Fruit fly (Drosophila melanogaster): Measurements from ENCODE around the gene Gmd.
A peak's percentile ranks its signal among the peaks of the same experiment; 100 is the strongest.

Gmd gene

DNA sequence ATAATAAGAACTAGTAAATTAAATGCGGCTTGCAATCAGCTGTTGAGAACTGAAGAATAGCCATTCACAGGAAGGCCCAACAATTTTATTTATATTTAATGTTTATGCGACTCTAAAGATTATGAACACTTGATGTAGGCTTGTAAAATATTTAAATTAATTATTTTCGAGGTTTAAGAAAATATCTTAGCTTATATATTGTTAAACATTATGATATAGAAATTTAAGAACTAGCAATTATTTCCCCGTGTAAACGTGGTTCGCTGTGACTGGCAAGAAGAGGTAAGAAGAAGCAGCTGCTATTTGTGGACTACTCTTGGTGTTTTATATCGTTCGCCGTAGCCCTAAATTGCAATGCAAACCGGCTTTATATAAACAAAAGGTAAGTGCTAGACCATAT is 31.5 kb downstream of the Gmd start, which contains the start of the genes mRpL24 and betaggt-I (continued):
- peak; percentile 95 for TF ChIP-seq lbe (GFP tag; optimal IDR thresholded peaks at IDR 0.05)
- TF ChIP-seq pan (optimal IDR thresholded peaks at IDR 0.05), result no peak
- peak in 1 of 2 experiments; percentile 99 for TF ChIP-seq pan (GFP tag; optimal IDR thresholded peaks at IDR 0.05 in 1 of 2, IDR thresholded peaks at IDR 0.05 in 1 of 2)
- TF ChIP-seq BEAF-32 (GFP tag; optimal IDR thresholded peaks at IDR 0.05), result peak; percentile 39
- peak; percentile 97 for TF ChIP-seq Rx (GFP tag; IDR thresholded peaks at IDR 0.05)
- TF ChIP-seq sens-2 (GFP tag; IDR thresholded peaks at IDR 0.05), result peak; percentile 95
- peak; percentile 97 for TF ChIP-seq stc (GFP tag; IDR thresholded peaks at IDR 0.05)
- TF ChIP-seq CG17829 (tag; optimal IDR thresholded peaks at IDR 0.05), result peak; percentile 98
- TF ChIP-seq fd3F (GFP tag; optimal IDR thresholded peaks at IDR 0.05), result peak; percentile 96
- peak; percentile 76 for TF ChIP-seq CG10431 (GFP tag; optimal IDR thresholded peaks at IDR 0.05)
- peak; percentile 75 for TF ChIP-seq CG8944 (GFP tag; optimal IDR thresholded peaks at IDR 0.05)
- TF ChIP-seq Kr (GFP tag; optimal IDR thresholded peaks at IDR 0.05), result no peak
- peak in 1 of 2 experiments; percentile 98 for TF ChIP-seq bsh (GFP tag; optimal IDR thresholded peaks at IDR 0.05)
- TF ChIP-seq CG15479 (GFP tag; optimal IDR thresholded peaks at IDR 0.05), result no peak
- TF ChIP-seq CG31441 (GFP tag; IDR thresholded peaks at IDR 0.05), result peak; percentile 97
- TF ChIP-seq CG8359 (GFP tag; optimal IDR thresholded peaks at IDR 0.05; ENCODE audit: borderline replicate concordance), result peak; percentile 77
- peak; percentile 96 for TF ChIP-seq lilli (GFP tag; optimal IDR thresholded peaks at IDR 0.05)
- TF ChIP-seq Chrac-16 (GFP tag; optimal IDR thresholded peaks at IDR 0.05), result peak; percentile 94
- peak; percentile 92 for TF ChIP-seq Six4 (GFP tag; optimal IDR thresholded peaks at IDR 0.05)
- TF ChIP-seq PHDP (tag; optimal IDR thresholded peaks at IDR 0.05), result peak; percentile 98
- TF ChIP-seq Antp (GFP tag; optimal IDR thresholded peaks at IDR 0.05), result peak; percentile 47
- TF ChIP-seq Lhr (GFP tag; optimal IDR thresholded peaks at IDR 0.05), result peak; percentile 77
- TF ChIP-seq CG12769 (tag; optimal IDR thresholded peaks at IDR 0.05), result peak; percentile 92
- peak; percentile 88 for TF ChIP-seq nom (GFP tag; optimal IDR thresholded peaks at IDR 0.05)
- no peak for TF ChIP-seq p53 (GFP tag; optimal IDR thresholded peaks at IDR 0.05)
- TF ChIP-seq CG4707 (GFP tag; optimal IDR thresholded peaks at IDR 0.05), result peak; percentile 83
- TF ChIP-seq H2.0 (GFP tag; IDR thresholded peaks at IDR 0.05), result peak; percentile 97
- peak; percentile 94 for TF ChIP-seq CG12104 (GFP tag; optimal IDR thresholded peaks at IDR 0.05)
- TF ChIP-seq Xbp1 (GFP tag; optimal IDR thresholded peaks at IDR 0.05), result peak; percentile 97
- peak; percentile 84 for TF ChIP-seq Gsc (GFP tag; IDR thresholded peaks at IDR 0.05)
- no peak for TF ChIP-seq Bgb (GFP tag; IDR thresholded peaks at IDR 0.05; ENCODE audit: partially characterized antibody)
- TF ChIP-seq wor (GFP tag; IDR thresholded peaks at IDR 0.05), result peak; percentile 93
- TF ChIP-seq CG15696 (tag; optimal IDR thresholded peaks at IDR 0.05), result peak; percentile 97
- TF ChIP-seq ssp (GFP tag; IDR thresholded peaks at IDR 0.05), result peak; percentile 88
- TF ChIP-seq fd96Cb (tag; optimal IDR thresholded peaks at IDR 0.05), result peak; percentile 94
- peak; percentile 90 for TF ChIP-seq tin (GFP tag; optimal IDR thresholded peaks at IDR 0.05)
- peak; percentile 94 for TF ChIP-seq CG11456 (GFP tag; IDR thresholded peaks at IDR 0.05)
- peak; percentile 43 for TF ChIP-seq Sry-β (GFP tag; optimal IDR thresholded peaks at IDR 0.05)
- TF ChIP-seq tap (tag; optimal IDR thresholded peaks at IDR 0.05), result peak; percentile 95
- peak; percentile 69 for TF ChIP-seq stwl (tag; optimal IDR thresholded peaks at IDR 0.05)
- TF ChIP-seq CG17328 (GFP tag; IDR thresholded peaks at IDR 0.05), result peak; percentile 98
- peak; percentile 83 for TF ChIP-seq CG10959 (GFP tag; IDR thresholded peaks at IDR 0.05)
- peak; percentile 94 for TF ChIP-seq Oli (tag; optimal IDR thresholded peaks at IDR 0.05)
- TF ChIP-seq MBD-R2 (GFP tag; IDR thresholded peaks at IDR 0.05), result peak; percentile 99
- peak; percentile 72 for TF ChIP-seq pnt (GFP tag; optimal IDR thresholded peaks at IDR 0.05)
- TF ChIP-seq CG13287 (GFP tag; IDR thresholded peaks at IDR 0.05; ENCODE audit: partially characterized antibody), result peak; percentile 66; the same call in 1 of the 2 replicates
- peak; percentile 35 for TF ChIP-seq NK7.1 (GFP tag; optimal IDR thresholded peaks at IDR 0.05)
- peak; percentile 61 for TF ChIP-seq Ets97D (GFP tag; optimal IDR thresholded peaks at IDR 0.05)
- no peak; the same call in 1 of the 2 replicates for TF ChIP-seq Scr (GFP tag; IDR thresholded peaks at IDR 0.05; ENCODE audit: partially characterized antibody)
- TF ChIP-seq HHEX (GFP tag; optimal IDR thresholded peaks at IDR 0.05), result peak; percentile 92

Data from whole organism, embryonic.